Worm (Caenorhabditis elegans) whole organism, early embryonic: Measurements from ENCODE around the gene mpz-1.

Experiments used
- B0310.2 ChIP-seq: sonication (generic microtip); optimal IDR thresholded peaks from 2 replicates; lab custom pipeline; 2016; ENCODE audit warnings: mild to moderate bottlenecking, missing genetic modification characterization, missing compliant biosample characterization
- F13C5.2 ChIP-seq: sonication (generic microtip); optimal IDR thresholded peaks from 2 replicates; lab custom pipeline; 2017; ENCODE audit warnings: mild to moderate bottlenecking, missing genetic modification characterization, inconsistent platforms, missing compliant biosample characterization
- ama-1 ChIP-seq: fragments of 150-350 bp; optimal IDR thresholded peaks from 2 replicates; lab custom pipeline; 2014
- ceh-13 ChIP-seq: fragments of 200-800 bp; sonication (Bioruptor generic); optimal IDR thresholded peaks from 2 replicates; lab custom pipeline; 2018; ENCODE audit warnings: mild to moderate bottlenecking, missing genetic modification characterization, missing compliant biosample characterization
- ceh-36 ChIP-seq: sonication (generic microtip); optimal IDR thresholded peaks from 2 replicates; lab custom pipeline; 2016; ENCODE audit warnings: missing genetic modification characterization, inconsistent platforms, missing compliant biosample characterization
- ets-7 ChIP-seq: sonication (generic microtip); optimal IDR thresholded peaks from 2 replicates; lab custom pipeline; 2016; ENCODE audit warnings: missing genotype, missing genetic modification characterization, missing compliant biosample characterization
- flt-1 ChIP-seq: fragments of 200-800 bp; sonication (Bioruptor generic); IDR thresholded peaks from 2 replicates; pipeline ENCODE4 v1.3.6; 2022; ENCODE audit warnings: missing genetic modification characterization, missing compliant biosample characterization
- hmbx-1 ChIP-seq: sonication (generic microtip); optimal IDR thresholded peaks from 2 replicates; lab custom pipeline; 2016; ENCODE audit warnings: mild to moderate bottlenecking, missing genetic modification characterization, missing compliant biosample characterization
- hmg-4 ChIP-seq: fragments of 200-800 bp; sonication (Bioruptor generic); optimal IDR thresholded peaks from 2 replicates; lab custom pipeline; 2018; ENCODE audit warnings: mild to moderate bottlenecking, missing genetic modification characterization, missing compliant biosample characterization
- hnd-1 ChIP-seq: sonication (generic microtip); optimal IDR thresholded peaks from 2 replicates; lab custom pipeline; 2016; ENCODE audit warnings: missing genetic modification characterization, missing compliant biosample characterization
- pes-1 ChIP-seq: fragments of 200-800 bp; sonication (Bioruptor generic); IDR thresholded peaks from 2 replicates; pipeline ENCODE4 v1.3.6; 2022; ENCODE audit warnings: missing genetic modification reagents, missing genetic modification characterization, missing compliant biosample characterization
- scrt-1 ChIP-seq: fragments of 200-800 bp; sonication (Bioruptor generic); IDR thresholded peaks from 2 replicates; pipeline ENCODE4 v1.3.6; 2022; ENCODE audit warnings: missing genetic modification characterization, missing compliant biosample characterization
- sea-1 ChIP-seq: fragments of 200-800 bp; sonication (Bioruptor generic); conservative IDR thresholded peaks from 2 replicates; pipeline ENCODE4 v1.3.6; 2022; ENCODE audit warnings: missing genetic modification characterization, missing compliant biosample characterization
- tbx-11 ChIP-seq: fragments of 200-800 bp; sonication (Bioruptor generic); IDR thresholded peaks from 2 replicates; pipeline ENCODE4 v1.3.6; 2022; ENCODE audit warnings: missing genetic modification characterization, missing compliant biosample characterization
- tbx-37 ChIP-seq: fragments of 200-800 bp; sonication (Bioruptor generic); conservative IDR thresholded peaks from 2 replicates; pipeline ENCODE4 v1.3.6; 2022; ENCODE audit warnings: missing genetic modification reagents, missing genetic modification characterization, missing compliant biosample characterization
- tra-4 ChIP-seq: sonication (generic microtip); optimal IDR thresholded peaks from 2 replicates; lab custom pipeline; 2017; ENCODE audit warnings: missing genetic modification characterization, missing compliant biosample characterization

Gene mpz-1

ce11 chrII:10696060-10696459, 81.9 kb downstream of the mpz-1 start:
- TF ChIP-seq scrt-1 (GFP tag; lab: Robert Waterston, UW) = no peak
- TF ChIP-seq flt-1 = no peak
- no peak for TF ChIP-seq hmbx-1 (tag; lab: Kevin White, UChicago)
- TF ChIP-seq ets-7 = no peak
- no peak for TF ChIP-seq hnd-1 (tag; lab: Kevin White, UChicago)
- no peak for TF ChIP-seq tbx-37
- TF ChIP-seq ceh-36 = no peak
- no peak for TF ChIP-seq tra-4

ce11 chrII:10694713-10695112, 83.2 kb downstream of the mpz-1 start, which contains the start of gene lgc-57:
Gene lgc-57 (plus strand): TSS chrII:10695013.
- TF ChIP-seq hnd-1 (tag; lab: Kevin White, UChicago) (no peak), tbx-37 (no peak), flt-1 (no peak), ets-7 (no peak), scrt-1 (GFP tag; lab: Robert Waterston, UW) (no peak), sea-1 (GFP tag; lab: Robert Waterston, UW) (no peak), ceh-36 (no peak), hmbx-1 (tag; lab: Kevin White, UChicago) (no peak), ceh-13 (GFP tag; lab: Kevin White, UChicago) (no peak), pes-1 (GFP tag; lab: Robert Waterston, UW) (no peak), ama-1 (lab: Kevin White, UChicago) (no peak), B0310.2 (no peak), tra-4 (no peak), hmg-4 (GFP tag; lab: Kevin White, UChicago) (no peak), tbx-11 (GFP tag; lab: Robert Waterston, UW) (no peak), F13C5.2 (no peak)

- TF ChIP-seq flt-1 (no peak), tbx-37 (no peak), hmg-4 (GFP tag; lab: Kevin White, UChicago) (no peak), ceh-13 (GFP tag; lab: Kevin White, UChicago) (no peak)
These were observed 84.3 kb downstream of the mpz-1 start, which contains the start of gene gbh-1 for ce11 chrII:10693655-10694054. Gene gbh-1 (minus strand): TSS chrII:10693803.
